Worm (Caenorhabditis elegans) whole organism, early embryonic: ENCODE data around the gene Y62H9A.7.

Experiments used
- B0310.2 ChIP-seq: sonication (generic microtip); optimal IDR thresholded peaks from 2 replicates; lab custom pipeline; 2016; ENCODE audit warnings: mild to moderate bottlenecking, missing genetic modification characterization, missing compliant biosample characterization
- F13C5.2 ChIP-seq: sonication (generic microtip); optimal IDR thresholded peaks from 2 replicates; lab custom pipeline; 2017; ENCODE audit warnings: mild to moderate bottlenecking, missing genetic modification characterization, inconsistent platforms, missing compliant biosample characterization
- aly-1 ChIP-seq: sonication (generic microtip); optimal IDR thresholded peaks from 2 replicates; lab custom pipeline; 2016; ENCODE audit warnings: missing genetic modification characterization, missing compliant biosample characterization
- ama-1 ChIP-seq: fragments of 150-350 bp; optimal IDR thresholded peaks from 2 replicates; lab custom pipeline; 2014
- ceh-13 ChIP-seq: fragments of 200-800 bp; sonication (Bioruptor generic); optimal IDR thresholded peaks from 2 replicates; lab custom pipeline; 2018; ENCODE audit warnings: mild to moderate bottlenecking, missing genetic modification characterization, missing compliant biosample characterization
- ceh-36 ChIP-seq: sonication (generic microtip); optimal IDR thresholded peaks from 2 replicates; lab custom pipeline; 2016; ENCODE audit warnings: missing genetic modification characterization, inconsistent platforms, missing compliant biosample characterization
- ets-7 ChIP-seq: sonication (generic microtip); optimal IDR thresholded peaks from 2 replicates; lab custom pipeline; 2016; ENCODE audit warnings: missing genotype, missing genetic modification characterization, missing compliant biosample characterization
- flt-1 ChIP-seq: fragments of 200-800 bp; sonication (Bioruptor generic); IDR thresholded peaks from 2 replicates; pipeline ENCODE4 v1.3.6; 2022; ENCODE audit warnings: missing genetic modification characterization, missing compliant biosample characterization
- hmbx-1 ChIP-seq: sonication (generic microtip); optimal IDR thresholded peaks from 2 replicates; lab custom pipeline; 2016; ENCODE audit warnings: mild to moderate bottlenecking, missing genetic modification characterization, missing compliant biosample characterization
- hmg-4 ChIP-seq: fragments of 200-800 bp; sonication (Bioruptor generic); optimal IDR thresholded peaks from 2 replicates; lab custom pipeline; 2018; ENCODE audit warnings: mild to moderate bottlenecking, missing genetic modification characterization, missing compliant biosample characterization
- hnd-1 ChIP-seq: sonication (generic microtip); optimal IDR thresholded peaks from 2 replicates; lab custom pipeline; 2016; ENCODE audit warnings: missing genetic modification characterization, missing compliant biosample characterization
- pes-1 ChIP-seq: fragments of 200-800 bp; sonication (Bioruptor generic); IDR thresholded peaks from 2 replicates; pipeline ENCODE4 v1.3.6; 2022; ENCODE audit warnings: missing genetic modification reagents, missing genetic modification characterization, missing compliant biosample characterization
- scrt-1 ChIP-seq: fragments of 200-800 bp; sonication (Bioruptor generic); IDR thresholded peaks from 2 replicates; pipeline ENCODE4 v1.3.6; 2022; ENCODE audit warnings: missing genetic modification characterization, missing compliant biosample characterization
- sea-1 ChIP-seq: fragments of 200-800 bp; sonication (Bioruptor generic); conservative IDR thresholded peaks from 2 replicates; pipeline ENCODE4 v1.3.6; 2022; ENCODE audit warnings: missing genetic modification characterization, missing compliant biosample characterization
- tbx-11 ChIP-seq: fragments of 200-800 bp; sonication (Bioruptor generic); IDR thresholded peaks from 2 replicates; pipeline ENCODE4 v1.3.6; 2022; ENCODE audit warnings: missing genetic modification characterization, missing compliant biosample characterization
- tbx-37 ChIP-seq: fragments of 200-800 bp; sonication (Bioruptor generic); conservative IDR thresholded peaks from 2 replicates; pipeline ENCODE4 v1.3.6; 2022; ENCODE audit warnings: missing genetic modification reagents, missing genetic modification characterization, missing compliant biosample characterization
- tra-4 ChIP-seq: sonication (generic microtip); optimal IDR thresholded peaks from 2 replicates; lab custom pipeline; 2017; ENCODE audit warnings: missing genetic modification characterization, missing compliant biosample characterization

Gene Y62H9A.7

ce11 chrX:11906626-11907025 is 21.1 kb upstream of the Y62H9A.7 start:
- TF ChIP-seq hmbx-1 (tag; lab: Kevin White, UChicago) (no peak), ceh-13 (GFP tag; lab: Kevin White, UChicago) (no peak), pes-1 (GFP tag; lab: Robert Waterston, UW) (no peak), B0310.2 (tag; lab: Kevin White, UChicago) (no peak), flt-1 (no peak), ceh-36 (tag; lab: Kevin White, UChicago) (no peak), aly-1 (tag; lab: Kevin White, UChicago) (no peak), ets-7 (tag; lab: Kevin White, UChicago) (no peak), tra-4 (tag; lab: Kevin White, UChicago) (no peak), F13C5.2 (tag; lab: Kevin White, UChicago) (no peak), sea-1 (GFP tag; lab: Robert Waterston, UW) (no peak), ama-1 (lab: Kevin White, UChicago) (no peak), hmg-4 (no peak), scrt-1 (GFP tag; lab: Robert Waterston, UW) (no peak), tbx-37 (GFP tag; lab: Robert Waterston, UW) (no peak)

- no peak for TF ChIP-seq ceh-13 (GFP tag; lab: Kevin White, UChicago)
These were observed 17.2 kb upstream of the Y62H9A.7 start, which contains the start of gene Y62H9A.10 for ce11 chrX:11902661-11903060. Y62H9A.10 (minus strand) TSS chrX:11902761.

- TF ChIP-seq aly-1 (tag; lab: Kevin White, UChicago), result no peak
- TF ChIP-seq tra-4 (tag; lab: Kevin White, UChicago), result no peak
- no peak for TF ChIP-seq ceh-13 (GFP tag; lab: Kevin White, UChicago)
- TF ChIP-seq hmbx-1 (tag; lab: Kevin White, UChicago), result no peak
- no peak for TF ChIP-seq pes-1 (GFP tag; lab: Robert Waterston, UW)
- TF ChIP-seq B0310.2 (tag; lab: Kevin White, UChicago), result no peak
- no peak for TF ChIP-seq tbx-11 (GFP tag; lab: Robert Waterston, UW)
- TF ChIP-seq hnd-1 (tag; lab: Kevin White, UChicago), result no peak
- no peak for TF ChIP-seq F13C5.2 (tag; lab: Kevin White, UChicago)
- TF ChIP-seq ama-1 (lab: Kevin White, UChicago), result no peak
- TF ChIP-seq hmg-4, result no peak
- TF ChIP-seq tbx-37 (GFP tag; lab: Robert Waterston, UW), result no peak
- TF ChIP-seq sea-1 (GFP tag; lab: Robert Waterston, UW), result no peak
- TF ChIP-seq ceh-36 (tag; lab: Kevin White, UChicago), result no peak
- no peak for TF ChIP-seq ets-7 (tag; lab: Kevin White, UChicago)
- no peak for TF ChIP-seq flt-1
- TF ChIP-seq scrt-1 (GFP tag; lab: Robert Waterston, UW), result no peak
These were observed 13.6 kb upstream of the Y62H9A.7 start for ce11 chrX:11899031-11899430.

ce11 chrX:11898040-11898439 is 12.6 kb upstream of the Y62H9A.7 start, which contains the start of gene Y62H9A.9:
Y62H9A.9 (minus strand) TSS chrX:11898140.
- TF ChIP-seq tra-4 (tag; lab: Kevin White, UChicago) (no peak), flt-1 (no peak), ceh-13 (GFP tag; lab: Kevin White, UChicago) (no peak), hmg-4 (no peak), aly-1 (tag; lab: Kevin White, UChicago) (no peak), hnd-1 (tag; lab: Kevin White, UChicago) (no peak), ama-1 (lab: Kevin White, UChicago) (no peak), hmbx-1 (tag; lab: Kevin White, UChicago) (no peak), ceh-36 (tag; lab: Kevin White, UChicago) (no peak), tbx-11 (GFP tag; lab: Robert Waterston, UW) (no peak), F13C5.2 (tag; lab: Kevin White, UChicago) (no peak), tbx-37 (GFP tag; lab: Robert Waterston, UW) (no peak), pes-1 (GFP tag; lab: Robert Waterston, UW) (no peak), ets-7 (tag; lab: Kevin White, UChicago) (no peak), B0310.2 (tag; lab: Kevin White, UChicago) (no peak), sea-1 (GFP tag; lab: Robert Waterston, UW) (no peak)

ce11 chrX:11896708-11897107 is 11.2 kb upstream of the Y62H9A.7 start:
- TF ChIP-seq hmg-4, result no peak
- TF ChIP-seq ets-7 (tag; lab: Kevin White, UChicago), result no peak
- no peak for TF ChIP-seq ceh-36 (tag; lab: Kevin White, UChicago)
- no peak for TF ChIP-seq tbx-11 (GFP tag; lab: Robert Waterston, UW)
- TF ChIP-seq F13C5.2 (tag; lab: Kevin White, UChicago), result no peak
- no peak for TF ChIP-seq B0310.2 (tag; lab: Kevin White, UChicago)
- TF ChIP-seq flt-1, result no peak
- TF ChIP-seq pes-1 (GFP tag; lab: Robert Waterston, UW), result no peak
- no peak for TF ChIP-seq tra-4 (tag; lab: Kevin White, UChicago)
- TF ChIP-seq scrt-1 (GFP tag; lab: Robert Waterston, UW), result no peak

ce11 chrX:11892328-11892727 is 6.9 kb upstream of the Y62H9A.7 start, which contains the start of gene Y62H9A.8:
Y62H9A.8 (minus strand) TSS chrX:11892428.
- no peak for TF ChIP-seq ets-7 (tag; lab: Kevin White, UChicago)
- TF ChIP-seq B0310.2 (tag; lab: Kevin White, UChicago), result no peak
- no peak for TF ChIP-seq F13C5.2 (tag; lab: Kevin White, UChicago)
- no peak for TF ChIP-seq scrt-1 (GFP tag; lab: Robert Waterston, UW)
- no peak for TF ChIP-seq sea-1 (GFP tag; lab: Robert Waterston, UW)
- no peak for TF ChIP-seq hmbx-1 (tag; lab: Kevin White, UChicago)
- TF ChIP-seq aly-1 (tag; lab: Kevin White, UChicago), result no peak
- TF ChIP-seq ama-1 (lab: Kevin White, UChicago), result no peak
- no peak for TF ChIP-seq tra-4 (tag; lab: Kevin White, UChicago)
- TF ChIP-seq tbx-37 (GFP tag; lab: Robert Waterston, UW), result no peak
- no peak for TF ChIP-seq ceh-13 (GFP tag; lab: Kevin White, UChicago)
- TF ChIP-seq ceh-36 (tag; lab: Kevin White, UChicago), result no peak
- TF ChIP-seq pes-1 (GFP tag; lab: Robert Waterston, UW), result no peak
- no peak for TF ChIP-seq flt-1
- no peak for TF ChIP-seq hmg-4
- no peak for TF ChIP-seq tbx-11 (GFP tag; lab: Robert Waterston, UW)
- TF ChIP-seq hnd-1 (tag; lab: Kevin White, UChicago), result no peak
